Worm (Caenorhabditis elegans): ENCODE data around the gene T17H7.7.

The T17H7.7 gene

DNA sequence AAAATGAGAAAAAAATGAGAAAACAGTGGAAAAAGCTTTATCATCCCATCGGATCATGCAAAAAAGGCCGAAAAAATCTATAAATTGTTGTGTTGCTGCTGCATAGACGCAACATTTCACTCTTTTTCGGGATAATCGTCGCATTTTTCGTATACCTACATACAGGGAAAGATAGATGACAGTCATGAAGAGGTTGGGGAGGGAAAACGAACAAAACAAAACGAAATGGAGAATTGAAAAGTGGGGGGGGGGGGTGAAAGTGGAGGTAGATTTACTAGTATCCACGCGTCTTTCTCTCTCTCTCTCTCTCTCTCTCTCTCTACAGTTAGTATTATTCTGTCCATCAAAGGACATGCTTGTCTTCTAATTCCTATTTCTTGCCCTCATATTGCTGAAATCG is 13.4 kb downstream of the T17H7.7 start:
- TF ChIP-seq lin-29 (GFP tag; IDR thresholded peaks at IDR 0.05) (no peak), lin-13 (GFP tag; optimal IDR thresholded peaks at IDR 0.05) (no peak), dpl-1 (GFP tag; optimal IDR thresholded peaks at IDR 0.05) (no peak)

DNA sequence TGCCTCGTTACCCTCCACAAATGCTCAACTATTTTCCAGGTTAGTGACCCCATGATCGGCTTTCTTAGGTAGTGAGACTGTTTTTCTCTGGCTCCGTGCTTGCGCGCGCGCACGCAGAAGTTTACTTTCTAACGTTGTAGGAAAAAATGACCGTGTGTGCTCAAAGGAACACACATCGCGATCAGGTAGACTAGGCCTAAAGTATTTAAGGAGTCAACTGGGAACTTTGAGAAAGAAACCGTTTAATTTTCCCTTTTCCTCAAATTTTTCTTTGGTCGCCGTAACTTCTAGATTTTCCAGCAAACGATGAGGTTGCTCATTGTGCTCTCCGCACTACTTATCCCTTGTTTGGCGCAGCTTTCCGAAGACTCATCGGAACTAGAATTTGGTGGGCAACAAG is 17.5 kb downstream of the T17H7.7 start, which contains the start of gene idpp-1:
TSS of gene idpp-1 (plus strand) at position 301 of the 400 bp plus-strand sequence.
- TF ChIP-seq nhr-48 (tag; optimal IDR thresholded peaks at IDR 0.05) (no peak), mxl-3 (GFP tag; optimal IDR thresholded peaks at IDR 0.05) (no peak), nhr-237 (tag; optimal IDR thresholded peaks at IDR 0.05) (no peak), daf-8 (GFP tag; IDR thresholded peaks at IDR 0.05) (no peak), F37D6.2 (tag; optimal IDR thresholded peaks at IDR 0.05) (no peak), ces-1 (GFP tag; optimal IDR thresholded peaks at IDR 0.05) (no peak), pha-4 (GFP tag; IDR thresholded peaks at IDR 0.05) (no peak), pha-4 (tag; optimal IDR thresholded peaks at IDR 0.05) (no peak), lim-7 (GFP tag; IDR thresholded peaks at IDR 0.05) (no peak), skn-1 (tag; optimal IDR thresholded peaks at IDR 0.05) (no peak), mxl-2 (GFP tag; conservative IDR thresholded peaks at IDR 0.05) (no peak), zfp-3 (GFP tag; conservative IDR thresholded peaks at IDR 0.05) (no peak), zip-11 (GFP tag; IDR thresholded peaks at IDR 0.05) (no peak), lin-39 (tag; optimal IDR thresholded peaks at IDR 0.05) (no peak), fos-1 (tag; optimal IDR thresholded peaks at IDR 0.05) (no peak)

DNA sequence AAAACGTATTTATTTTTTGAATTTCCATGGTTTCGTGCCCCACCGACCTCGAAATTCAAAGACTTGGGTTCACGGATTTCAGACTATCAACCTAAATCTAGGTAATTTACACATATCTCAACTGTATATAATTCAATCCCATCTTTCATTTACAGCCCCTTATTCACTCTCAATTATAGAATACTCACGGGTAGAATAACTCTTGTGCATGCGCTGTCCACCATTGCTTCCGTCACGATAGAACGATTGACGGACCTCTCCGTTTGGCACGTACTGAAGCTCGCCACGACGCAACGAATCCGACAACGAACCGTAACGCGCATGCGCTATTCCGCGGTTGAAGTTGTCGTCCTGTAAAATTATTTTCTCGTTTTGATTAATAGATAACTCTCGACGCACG is 29.2 kb downstream of the T17H7.7 start:
- TF ChIP-seq attf-4 (tag; optimal IDR thresholded peaks at IDR 0.05) (no peak), unc-62 (GFP tag; optimal IDR thresholded peaks at IDR 0.05 in 1 of 2) (peak in 1 of 2 experiments; percentile 96), unc-62 (tag; optimal IDR thresholded peaks at IDR 0.05) (no peak)

DNA sequence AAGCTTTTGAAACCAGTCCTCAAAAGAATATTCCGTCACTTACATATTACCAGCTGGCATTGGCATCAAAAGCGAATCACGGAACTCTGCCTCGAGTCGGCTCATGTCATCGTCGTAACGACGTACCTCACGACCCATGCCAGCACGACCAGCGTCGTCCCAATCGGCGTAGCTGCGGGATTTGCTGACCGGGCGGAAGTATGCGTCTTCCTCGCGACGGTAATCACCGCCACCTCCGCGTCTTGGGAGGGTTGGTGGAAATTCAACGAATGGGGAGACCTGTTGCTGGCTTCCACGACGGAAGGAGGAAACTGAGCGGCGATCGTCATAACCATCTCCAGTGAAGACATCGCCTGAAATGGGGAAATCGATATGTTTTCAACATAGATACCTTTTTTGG is 29.8 kb downstream of the T17H7.7 start:
- TF ChIP-seq ctbp-1 (GFP tag; IDR thresholded peaks at IDR 0.05), result 0 out of 2 replicates have a peak, but pooled peaks have one; percentile 9
- TF ChIP-seq ces-1 (GFP tag; optimal IDR thresholded peaks at IDR 0.05), result no peak
- TF ChIP-seq T26A8.4 (GFP tag; IDR thresholded peaks at IDR 0.05), result no peak
- TF ChIP-seq unc-62 (GFP tag; optimal IDR thresholded peaks at IDR 0.05 in 1 of 2), result peak in 1 of 2 experiments; percentile 17
- no peak for TF ChIP-seq unc-62 (tag; optimal IDR thresholded peaks at IDR 0.05)
- TF ChIP-seq daf-19 (GFP tag; conservative IDR thresholded peaks at IDR 0.05), result no peak
- TF ChIP-seq nhr-41 (GFP tag; IDR thresholded peaks at IDR 0.05), result no peak
- TF ChIP-seq set-16 (GFP tag; IDR thresholded peaks at IDR 0.05), result peak; percentile 81
- TF ChIP-seq lsy-2 (tag; optimal IDR thresholded peaks at IDR 0.05), result no peak
- no peak for TF ChIP-seq lin-39 (tag; optimal IDR thresholded peaks at IDR 0.05)
- TF ChIP-seq mep-1 (tag; optimal IDR thresholded peaks at IDR 0.05), result no peak

DNA sequence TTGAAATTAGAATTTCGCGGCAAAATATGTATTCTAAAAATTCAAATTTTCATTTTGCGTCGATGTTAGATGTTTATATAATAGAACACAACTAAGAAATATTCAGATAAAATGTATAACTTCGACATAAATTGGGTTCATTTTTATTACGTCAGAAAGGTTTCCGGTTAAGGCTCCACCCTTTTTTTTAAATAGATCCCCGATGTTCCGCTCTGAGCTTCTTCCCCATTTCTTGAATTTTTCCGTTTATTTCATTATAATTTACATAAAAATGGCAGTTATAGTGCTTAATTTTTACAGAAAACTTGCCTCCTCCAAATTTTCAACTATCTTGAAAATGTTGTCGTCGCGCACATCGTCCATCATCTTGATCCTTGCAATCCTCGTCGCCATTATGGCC is 33.1 kb downstream of the T17H7.7 start, which contains the start of gene flp-24:
TSS of gene flp-24 (plus strand) at position 301 of the 400 bp plus-strand sequence.
- TF ChIP-seq aha-1 (tag) (peak; percentile 30), mep-1 (tag; optimal IDR thresholded peaks at IDR 0.05) (no peak), set-16 (GFP tag; IDR thresholded peaks at IDR 0.05) (no peak), nhr-6 (tag; optimal IDR thresholded peaks at IDR 0.05) (no peak), daf-12 (tag; optimal IDR thresholded peaks at IDR 0.05) (no peak), lin-39 (tag; optimal IDR thresholded peaks at IDR 0.05) (no peak), jun-1 (tag; optimal IDR thresholded peaks at IDR 0.05) (no peak)

DNA sequence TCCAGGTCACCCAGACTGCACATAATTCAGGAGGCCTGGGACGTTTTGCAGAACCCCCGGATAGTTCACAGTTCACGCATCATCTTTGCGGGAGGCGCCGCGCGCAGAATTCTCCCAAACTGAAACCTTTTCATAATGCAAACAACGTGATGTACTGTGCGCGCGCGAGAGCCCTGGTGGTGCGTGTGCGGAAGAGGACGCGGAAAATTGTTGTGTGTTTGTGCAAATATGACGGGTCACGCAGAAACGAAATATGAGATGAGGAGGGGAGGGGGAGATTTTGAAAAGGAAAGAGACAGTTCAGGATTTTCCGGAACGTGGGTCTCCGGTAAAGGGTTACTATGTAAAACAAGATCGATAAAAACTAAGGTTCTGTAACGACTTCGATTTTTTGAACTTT is 47.8 kb downstream of the T17H7.7 start:
- TF ChIP-seq spr-1 (tag; optimal IDR thresholded peaks at IDR 0.05) (no peak), aha-1 (tag) (peak; percentile 18)

Measured in whole organism, L4 larva.